Fruit fly (Drosophila melanogaster): Measurements from ENCODE around the gene Snmp1.

- TF ChIP-seq Dif (GFP tag; optimal IDR thresholded peaks at IDR 0.05; ENCODE audit: partially characterized antibody) (no peak), tai (GFP tag; optimal IDR thresholded peaks at IDR 0.05) (no peak)
These were observed 33.6 kb upstream of the Snmp1 start for dm6 chr3R:21201627-21202026.
